Worm (Caenorhabditis elegans): ENCODE measurements around the gene F08D12.15.

DNA sequence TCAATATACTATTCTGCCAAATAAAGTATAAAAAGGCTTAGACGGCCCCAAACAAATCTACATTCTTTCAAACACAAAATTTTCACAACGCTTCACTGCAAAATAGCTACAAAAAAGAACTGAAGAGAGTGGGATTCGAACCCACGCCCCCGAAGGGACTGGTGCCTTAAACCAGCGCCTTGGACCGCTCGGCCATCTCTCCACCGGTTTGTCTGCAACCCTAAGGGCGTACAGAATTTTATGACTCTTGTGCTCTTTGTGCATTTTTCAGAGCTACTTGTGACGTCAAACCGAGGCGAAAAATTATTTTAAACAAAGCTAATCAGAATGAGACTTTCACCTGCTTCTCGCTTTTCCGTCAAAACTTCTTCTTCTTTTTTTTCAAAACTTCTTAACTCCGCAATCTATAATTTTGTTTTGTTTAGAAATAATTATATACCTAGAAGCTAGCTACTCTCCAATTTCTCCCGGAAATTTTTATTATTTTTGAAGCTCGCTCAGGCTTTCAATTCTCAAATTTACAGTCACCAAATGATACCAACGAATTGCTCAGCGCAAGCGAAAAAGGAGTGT lies 30.2 kb upstream of the F08D12.15 start, which contains the start of gene T05A8.8:
- TF ChIP-seq flt-1 (GFP tag; IDR thresholded peaks at IDR 0.05) (no peak), cog-1 (tag; optimal IDR thresholded peaks at IDR 0.05) (no peak), ztf-23 (GFP tag; IDR thresholded peaks at IDR 0.05) (no peak), T22C8.4 (GFP tag; IDR thresholded peaks at IDR 0.05) (no peak), ztf-29 (GFP tag; IDR thresholded peaks at IDR 0.05) (no peak)

Measured in whole organism, midembryonic.